Worm (Caenorhabditis elegans) whole organism, L4 larva: ENCODE data around the gene ceh-92.

Experiments used
- F10B5.3 ChIP-seq: sonication (generic microtip); optimal IDR thresholded peaks from 2 replicates; lab custom pipeline; 2016; ENCODE audit warnings: mild to moderate bottlenecking, missing genetic modification characterization, missing compliant biosample characterization
- T26A8.4 ChIP-seq: fragments of 200-800 bp; sonication (Bioruptor generic); IDR thresholded peaks from 2 replicates; pipeline ENCODE4 v1.3.6; 2022; ENCODE audit warnings: missing genetic modification characterization, missing compliant biosample characterization
- Y105C5A.15 ChIP-seq: fragments of 200-800 bp; sonication (Bioruptor generic); IDR thresholded peaks from 2 replicates; pipeline ENCODE4 v1.3.6; 2022; ENCODE audit warnings: missing genetic modification characterization, missing compliant biosample characterization
- Y48G9A.11 ChIP-seq: fragments of 200-800 bp; sonication (Bioruptor generic); IDR thresholded peaks from 2 replicates; pipeline ENCODE4 v1.3.6; 2022; ENCODE audit warnings: missing genetic modification reagents, missing genetic modification characterization, missing compliant biosample characterization
- ZK546.5 ChIP-seq, 2 experiments: sonication (generic microtip); optimal IDR thresholded peaks; 2 replicates each; lab custom pipeline; 2017; ENCODE audit warnings: missing biosample characterization in 2 of 2, missing genetic modification characterization in 2 of 2
- aha-1 ChIP-seq: fragments of 150-350 bp; peaks from one replicate; lab custom pipeline; 2014; ENCODE audit warnings: missing biosample characterization, missing genetic modification characterization
- arid-1 ChIP-seq: fragments of 200-800 bp; sonication (Bioruptor generic); conservative IDR thresholded peaks from 2 replicates; pipeline ENCODE4 v1.3.6; 2022; ENCODE audit warnings: missing genetic modification reagents, missing genetic modification characterization, missing compliant biosample characterization
- attf-4 ChIP-seq: sonication (generic microtip); optimal IDR thresholded peaks from 3 replicates; lab custom pipeline; 2017; ENCODE audit warnings: missing biosample characterization, missing genetic modification characterization
- ceh-28 ChIP-seq: fragments of 150-350 bp; optimal IDR thresholded peaks from 2 replicates; lab custom pipeline; 2014; ENCODE audit warnings: missing biosample characterization, missing genetic modification reagents, missing genetic modification characterization
- ceh-44 ChIP-seq: fragments of 200-800 bp; sonication (Bioruptor generic); IDR thresholded peaks from 2 replicates; pipeline ENCODE4 v1.3.6; 2022; ENCODE audit warnings: missing genetic modification reagents, missing genetic modification characterization, missing compliant biosample characterization
- ceh-62 ChIP-seq: sonication (generic microtip); optimal IDR thresholded peaks from 2 replicates; lab custom pipeline; 2017; ENCODE audit warnings: missing biosample characterization, missing genetic modification characterization
- ceh-82 ChIP-seq: sonication (generic microtip); optimal IDR thresholded peaks from 2 replicates; lab custom pipeline; 2017; ENCODE audit warnings: missing biosample characterization, missing genetic modification characterization
- ces-1 ChIP-seq: fragments of 150-350 bp; sonication (generic microtip); optimal IDR thresholded peaks from 4 replicates; lab custom pipeline; 2014; ENCODE audit warnings: missing biosample characterization, missing genetic modification reagents, missing genetic modification characterization
- daf-8 ChIP-seq: fragments of 200-800 bp; sonication (Bioruptor generic); IDR thresholded peaks from 2 replicates; pipeline ENCODE4 v1.3.6; 2022; ENCODE audit warnings: missing genetic modification characterization, missing compliant biosample characterization
- dmd-8 ChIP-seq: fragments of 200-800 bp; sonication (Bioruptor generic); IDR thresholded peaks from 2 replicates; pipeline ENCODE4 v1.3.6; 2022; ENCODE audit warnings: missing genetic modification characterization, missing compliant biosample characterization
- dpl-1 ChIP-seq: fragments of 150-350 bp; optimal IDR thresholded peaks from 2 replicates; lab custom pipeline; 2014; ENCODE audit warnings: missing biosample characterization, missing genetic modification reagents, missing genetic modification characterization
- dve-1 ChIP-seq: sonication (generic microtip); optimal IDR thresholded peaks from 2 replicates; lab custom pipeline; 2017; ENCODE audit warnings: antibody characterized with exemption, mild to moderate bottlenecking, missing genetic modification characterization, missing compliant biosample characterization; ENCODE audit not compliant: insufficient read depth
- egl-27 ChIP-seq: sonication (generic microtip); optimal IDR thresholded peaks from 3 replicates; lab custom pipeline; 2017; ENCODE audit warnings: missing biosample characterization, missing genetic modification reagents, missing genetic modification characterization
- egl-43 ChIP-seq: fragments of 200-800 bp; sonication (Bioruptor generic); IDR thresholded peaks from 2 replicates; pipeline ENCODE4 v1.3.6; 2022; ENCODE audit warnings: missing genetic modification reagents, missing genetic modification characterization, missing compliant biosample characterization
- fos-1 ChIP-seq: fragments of 150-350 bp; optimal IDR thresholded peaks from 2 replicates; lab custom pipeline; 2014; ENCODE audit warnings: missing biosample characterization, missing genetic modification characterization
- hlh-11 ChIP-seq: fragments of 200-800 bp; sonication (Bioruptor generic); optimal IDR thresholded peaks from 2 replicates; lab custom pipeline; 2018; ENCODE audit warnings: mild to moderate bottlenecking, missing genetic modification characterization, missing compliant biosample characterization
- hmg-1.1 ChIP-seq: fragments of 200-800 bp; sonication (Bioruptor generic); IDR thresholded peaks from 2 replicates; pipeline ENCODE4 v1.3.6; 2022; ENCODE audit warnings: missing genetic modification reagents, missing genetic modification characterization, missing compliant biosample characterization
- jun-1 ChIP-seq: fragments of 150-350 bp; optimal IDR thresholded peaks from 2 replicates; lab custom pipeline; 2014; ENCODE audit warnings: missing biosample characterization, missing genetic modification reagents, missing genetic modification characterization
- lim-7 ChIP-seq: fragments of 200-800 bp; sonication (Bioruptor generic); IDR thresholded peaks from 2 replicates; pipeline ENCODE4 v1.3.6; 2022; ENCODE audit warnings: missing genetic modification characterization, missing compliant biosample characterization
- lin-1 ChIP-seq: fragments of 200-800 bp; sonication (Bioruptor generic); IDR thresholded peaks from 2 replicates; pipeline ENCODE4 v1.3.6; 2022; ENCODE audit warnings: missing genetic modification reagents, missing genetic modification characterization, missing compliant biosample characterization
- lin-38 ChIP-seq: fragments of 200-800 bp; sonication (Bioruptor generic); IDR thresholded peaks from 2 replicates; pipeline ENCODE4 v1.3.6; 2022; ENCODE audit warnings: missing genetic modification reagents, missing genetic modification characterization, missing compliant biosample characterization
- madf-9 ChIP-seq: fragments of 200-800 bp; sonication (Bioruptor generic); conservative IDR thresholded peaks from 2 replicates; pipeline ENCODE4 v1.3.6; 2022; ENCODE audit warnings: missing genetic modification reagents, missing genetic modification characterization, missing compliant biosample characterization
- mdl-1 ChIP-seq, 2 experiments: fragments of 150-350 bp in 1 of 2; sonication (generic microtip) in 1 of 2; optimal IDR thresholded peaks; 2 replicates each; lab custom pipeline; 2014 to 2017; ENCODE audit warnings: missing biosample characterization in 2 of 2, missing genetic modification characterization in 2 of 2
- mep-1 ChIP-seq: fragments of 150-350 bp; sonication (generic microtip); optimal IDR thresholded peaks from 3 replicates; lab custom pipeline; 2014; ENCODE audit warnings: missing biosample characterization, missing genetic modification characterization
- mes-2 ChIP-seq: sonication (generic microtip); optimal IDR thresholded peaks from 2 replicates; lab custom pipeline; 2016; ENCODE audit warnings: missing genotype, mild to moderate bottlenecking, missing genetic modification characterization, missing compliant biosample characterization; ENCODE audit not compliant: poor library complexity, severe bottlenecking
- nhr-10 ChIP-seq: fragments of 150-350 bp; optimal IDR thresholded peaks from 2 replicates; lab custom pipeline; 2014; ENCODE audit warnings: missing biosample characterization, missing genetic modification characterization
- nhr-102 ChIP-seq: sonication (generic microtip); optimal IDR thresholded peaks from 2 replicates; lab custom pipeline; 2016; ENCODE audit warnings: mild to moderate bottlenecking, missing genetic modification characterization, moderate library complexity, missing compliant biosample characterization
- nhr-28 ChIP-seq: fragments of 150-350 bp; optimal IDR thresholded peaks from 2 replicates; lab custom pipeline; 2014; ENCODE audit warnings: missing biosample characterization, missing genetic modification characterization
- nhr-41 ChIP-seq: fragments of 200-800 bp; sonication (Bioruptor generic); IDR thresholded peaks from 2 replicates; pipeline ENCODE4 v1.3.6; 2022; ENCODE audit warnings: missing genetic modification reagents, missing genetic modification characterization, missing compliant biosample characterization
- nhr-6 ChIP-seq: fragments of 150-350 bp; optimal IDR thresholded peaks from 2 replicates; lab custom pipeline; 2014; ENCODE audit warnings: missing biosample characterization, missing genetic modification characterization
- nhr-76 ChIP-seq: fragments of 150-350 bp; optimal IDR thresholded peaks from 2 replicates; lab custom pipeline; 2014; ENCODE audit warnings: missing biosample characterization, missing genetic modification characterization
- pha-4 ChIP-seq, 2 experiments: fragments of 150-350 bp in 1 of 2; fragments of 200-800 bp in 1 of 2; sonication (Bioruptor generic) in 1 of 2; IDR thresholded peaks in 1 of 2; optimal IDR thresholded peaks in 1 of 2; 2 replicates each; pipeline versions ENCODE4 v1.3.6 to Lab custom; 2014 to 2022; ENCODE audit warnings: missing genetic modification characterization in 2 of 2, missing genetic modification reagents in 2 of 2, missing biosample characterization in 1 of 2, missing compliant biosample characterization in 1 of 2
- php-3 ChIP-seq: fragments of 200-800 bp; sonication (Bioruptor generic); IDR thresholded peaks from 2 replicates; pipeline ENCODE4 v1.3.6; 2022; ENCODE audit warnings: missing genetic modification reagents, missing genetic modification characterization, missing compliant biosample characterization
- rbr-2 ChIP-seq: sonication (generic microtip); optimal IDR thresholded peaks from 2 replicates; lab custom pipeline; 2016; ENCODE audit warnings: missing genotype, missing genetic modification characterization, missing compliant biosample characterization
- set-16 ChIP-seq: fragments of 200-800 bp; sonication (Bioruptor generic); IDR thresholded peaks from 2 replicates; pipeline ENCODE4 v1.3.6; 2022; ENCODE audit warnings: missing genetic modification reagents, missing genetic modification characterization, missing compliant biosample characterization
- skn-1 ChIP-seq: fragments of 150-350 bp; optimal IDR thresholded peaks from 2 replicates; lab custom pipeline; 2014; ENCODE audit warnings: missing biosample characterization, missing genetic modification characterization
- snpc-1.2 ChIP-seq: fragments of 200-800 bp; sonication (Bioruptor generic); IDR thresholded peaks from 2 replicates; pipeline ENCODE4 v1.3.6; 2022; ENCODE audit warnings: missing genetic modification reagents, missing genetic modification characterization, missing compliant biosample characterization
- spr-1 ChIP-seq: sonication (generic microtip); optimal IDR thresholded peaks from 2 replicates; lab custom pipeline; 2016; ENCODE audit warnings: mild to moderate bottlenecking, missing genetic modification characterization, missing compliant biosample characterization
- spr-3 ChIP-seq: fragments of 200-800 bp; sonication (Bioruptor generic); optimal IDR thresholded peaks from 2 replicates; lab custom pipeline; 2018; ENCODE audit warnings: mild to moderate bottlenecking, missing genetic modification characterization, missing compliant biosample characterization
- tra-1 ChIP-seq: fragments of 200-800 bp; sonication (Bioruptor generic); IDR thresholded peaks from 2 replicates; pipeline ENCODE4 v1.3.6; 2022; ENCODE audit warnings: missing genetic modification reagents, missing genetic modification characterization, missing compliant biosample characterization
- unc-130 ChIP-seq: sonication (generic microtip); optimal IDR thresholded peaks from 2 replicates; lab custom pipeline; 2016; ENCODE audit warnings: missing genetic modification reagents, missing genetic modification characterization, missing compliant biosample characterization
- unc-39 ChIP-seq: sonication (generic microtip); optimal IDR thresholded peaks from 2 replicates; lab custom pipeline; 2017; ENCODE audit warnings: missing biosample characterization, missing genetic modification characterization
- unc-62 ChIP-seq, 3 experiments: fragments of 150-350 bp in 1 of 3; sonication (generic microtip); optimal IDR thresholded peaks in 2 of 3; peaks in 1 of 3; 1 replicate in 1 of 3; 2 replicates in 2 of 3; lab custom pipeline; 2014 to 2017; ENCODE audit warnings: missing biosample characterization in 3 of 3, missing genetic modification characterization in 3 of 3, missing genetic modification reagents in 3 of 3, missing genotype in 1 of 3
- vab-7 ChIP-seq: fragments of 200-800 bp; sonication (Bioruptor generic); IDR thresholded peaks from 2 replicates; pipeline ENCODE4 v1.3.6; 2022; ENCODE audit warnings: missing genetic modification reagents, missing genetic modification characterization, missing compliant biosample characterization
- zfp-2 ChIP-seq: sonication (generic microtip); optimal IDR thresholded peaks from 2 replicates; lab custom pipeline; 2016; ENCODE audit warnings: mild to moderate bottlenecking, missing genetic modification characterization, missing compliant biosample characterization
- ztf-7 ChIP-seq: fragments of 150-350 bp; optimal IDR thresholded peaks from 2 replicates; lab custom pipeline; 2014; ENCODE audit warnings: missing biosample characterization, missing genetic modification characterization

The ceh-92 gene

ce11 chrIII:11554701-11555111, 26.7 kb upstream of the ceh-92 start (continued):
- 0 out of 2 replicates have a peak, but pooled peaks have one; percentile 38 for TF ChIP-seq lin-1 (GFP tag; lab: Robert Waterston, UW)
- TF ChIP-seq ceh-62 (tag; lab: Kevin White, UChicago), result no peak
- no peak for TF ChIP-seq nhr-102 (tag; lab: Kevin White, UChicago)
- no peak for TF ChIP-seq skn-1
- TF ChIP-seq php-3 (GFP tag; lab: Robert Waterston, UW), result no peak
- no peak for TF ChIP-seq ceh-82 (tag; lab: Kevin White, UChicago)
- no peak for TF ChIP-seq ztf-7
- no peak for TF ChIP-seq nhr-6
- TF ChIP-seq nhr-76, result no peak
- TF ChIP-seq hmg-1.1, result peak; percentile 42; the same call in 1 of the 2 replicates
- 0 out of 2 replicates have a peak, but pooled peaks have one; percentile 24 for TF ChIP-seq tra-1
- TF ChIP-seq mep-1, result no peak
- TF ChIP-seq Y105C5A.15 (GFP tag; lab: Robert Waterston, UW), result 0 out of 2 replicates have a peak, but pooled peaks have one; percentile 30
- TF ChIP-seq T26A8.4 (GFP tag; lab: Robert Waterston, UW), result no peak
- no peak for TF ChIP-seq egl-27 (tag; lab: Kevin White, UChicago)
- no peak for TF ChIP-seq hlh-11 (tag; lab: Kevin White, UChicago)
- no peak; the same call in 1 of the 2 replicates for TF ChIP-seq madf-9 (GFP tag; lab: Robert Waterston, UW)
- peak; percentile 46; the same call in 1 of the 2 replicates for TF ChIP-seq Y48G9A.11 (GFP tag; lab: Robert Waterston, UW)
- peak; percentile 79; the same call in 1 of the 2 replicates for TF ChIP-seq dmd-8
- TF ChIP-seq ces-1, result no peak
- TF ChIP-seq nhr-10, result no peak
- peak; percentile 70; the same call in 1 of the 2 replicates for TF ChIP-seq pha-4 (GFP tag; IDR thresholded peaks at IDR 0.05; lab: Robert Waterston, UW)
- TF ChIP-seq pha-4 (tag; optimal IDR thresholded peaks at IDR 0.05; lab: Kevin White, UChicago), result no peak
- peak; percentile 77 for TF ChIP-seq lim-7
- no peak for TF ChIP-seq attf-4 (tag; lab: Kevin White, UChicago)
- peak; percentile 14 for TF ChIP-seq dpl-1 (GFP tag; lab: Kevin White, UChicago)
- 0 out of 2 replicates have a peak, but pooled peaks have one; percentile 42 for TF ChIP-seq arid-1 (GFP tag; lab: Robert Waterston, UW)
- TF ChIP-seq zfp-2 (tag; lab: Kevin White, UChicago), result no peak
- 0 out of 2 replicates have a peak, but pooled peaks have one; percentile 23 for TF ChIP-seq ceh-44 (GFP tag; lab: Robert Waterston, UW)
- TF ChIP-seq egl-43, result peak; percentile 81
- TF ChIP-seq spr-3 (GFP tag; lab: Kevin White, UChicago), result no peak
- peak in 1 of 2 experiments; percentile 34 for TF ChIP-seq unc-62 (GFP tag; optimal IDR thresholded peaks at IDR 0.05 in 1 of 2; lab: Kevin White, UChicago)
- no peak for TF ChIP-seq unc-62 (tag; optimal IDR thresholded peaks at IDR 0.05; lab: Kevin White, UChicago)
- no peak for TF ChIP-seq unc-39 (tag; lab: Kevin White, UChicago)
- no peak for TF ChIP-seq mdl-1 (tag; optimal IDR thresholded peaks at IDR 0.05; lab: Kevin White, UChicago)
- no peak for TF ChIP-seq F10B5.3 (tag; lab: Kevin White, UChicago)
- TF ChIP-seq rbr-2 (tag; lab: Kevin White, UChicago), result no peak
- TF ChIP-seq spr-1 (tag; lab: Kevin White, UChicago), result peak; percentile 47
- peak; percentile 64 for TF ChIP-seq snpc-1.2 (GFP tag; lab: Robert Waterston, UW)
- TF ChIP-seq vab-7 (GFP tag; lab: Robert Waterston, UW), result peak; percentile 70
- TF ChIP-seq daf-8 (GFP tag; lab: Robert Waterston, UW), result no peak

ce11 chrIII:11556860-11557259, 24.5 kb upstream of the ceh-92 start:
- TF ChIP-seq ztf-7, result no peak
- TF ChIP-seq aha-1 (tag; lab: Kevin White, UChicago), result peak; percentile 5
- TF ChIP-seq nhr-28 (tag; lab: Kevin White, UChicago), result no peak
- TF ChIP-seq ceh-28, result no peak
- TF ChIP-seq set-16, result peak; percentile 81
- no peak for TF ChIP-seq nhr-41 (GFP tag; lab: Robert Waterston, UW)
- no peak for TF ChIP-seq ZK546.5 (tag; optimal IDR thresholded peaks at IDR 0.05; lab: Kevin White, UChicago)
- no peak for TF ChIP-seq mes-2 (tag; lab: Kevin White, UChicago)
- no peak for TF ChIP-seq unc-130 (GFP tag; lab: Kevin White, UChicago)
- TF ChIP-seq lin-38, result no peak
- no peak for TF ChIP-seq jun-1 (tag; lab: Kevin White, UChicago)
- TF ChIP-seq unc-62 (GFP tag; optimal IDR thresholded peaks at IDR 0.05 in 1 of 2; lab: Kevin White, UChicago), result peak in 1 of 2 experiments; percentile 99
- TF ChIP-seq unc-62 (tag; optimal IDR thresholded peaks at IDR 0.05; lab: Kevin White, UChicago), result no peak
- no peak for TF ChIP-seq fos-1 (tag; lab: Kevin White, UChicago)
- TF ChIP-seq dve-1 (tag; lab: Kevin White, UChicago), result no peak
